Fruit fly (Drosophila melanogaster): ENCODE results near the gene CG33322.

The CG33322 gene

dm6 chr2L:20805624-20806339 is 10.3 kb downstream of the CG33322 start (continued):
- TF ChIP-seq repo (GFP tag; optimal IDR thresholded peaks at IDR 0.05), result peak; percentile 21
- peak; percentile 94 for TF ChIP-seq otp (GFP tag; IDR thresholded peaks at IDR 0.05)
- peak; percentile 81 for TF ChIP-seq CG11696 (GFP tag; IDR thresholded peaks at IDR 0.05)
- TF ChIP-seq CG33557 (GFP tag; optimal IDR thresholded peaks at IDR 0.05), result peak; percentile 78
- peak; percentile 64 for TF ChIP-seq emc (GFP tag; optimal IDR thresholded peaks at IDR 0.05)
- peak; percentile 87 for TF ChIP-seq CG14860 (GFP tag; IDR thresholded peaks at IDR 0.05; ENCODE audit: partially characterized antibody)
- no peak for TF ChIP-seq Hr39 (optimal IDR thresholded peaks at IDR 0.05)
- peak; percentile 74 for TF ChIP-seq sens-2 (GFP tag; IDR thresholded peaks at IDR 0.05)
- peak; percentile 71 for TF ChIP-seq TFAM (GFP tag; optimal IDR thresholded peaks at IDR 0.05)
- TF ChIP-seq Ets65A (GFP tag), result peak; percentile 96
- peak; percentile 95 for TF ChIP-seq gsb (GFP tag; IDR thresholded peaks at IDR 0.05)
- TF ChIP-seq CG32767 (GFP tag; IDR thresholded peaks at IDR 0.05), result peak; percentile 95
- no peak for TF ChIP-seq btn (GFP tag; optimal IDR thresholded peaks at IDR 0.05)
- peak; percentile 94 for TF ChIP-seq CG12299 (tag; optimal IDR thresholded peaks at IDR 0.05)
- peak; percentile 95 for TF ChIP-seq Chrac-16 (GFP tag; optimal IDR thresholded peaks at IDR 0.05)
- TF ChIP-seq tgo (GFP tag; IDR thresholded peaks at IDR 0.05), result peak; percentile 94
- TF ChIP-seq CG3407 (GFP tag; optimal IDR thresholded peaks at IDR 0.05), result peak; percentile 91
- peak; percentile 73 for TF ChIP-seq aop (GFP tag; IDR thresholded peaks at IDR 0.05)
- peak; percentile 84 for TF ChIP-seq CG6654 (GFP tag; optimal IDR thresholded peaks at IDR 0.05)
- TF ChIP-seq CG6175 (GFP tag; IDR thresholded peaks at IDR 0.05), result peak; percentile 86
- TF ChIP-seq YL-1 (GFP tag; optimal IDR thresholded peaks at IDR 0.05), result peak; percentile 62
- peak; percentile 93 for TF ChIP-seq ranshi (GFP tag; IDR thresholded peaks at IDR 0.05)
- peak; percentile 94 for TF ChIP-seq CG1602 (GFP tag; optimal IDR thresholded peaks at IDR 0.05)
- TF ChIP-seq eve (GFP tag; optimal IDR thresholded peaks at IDR 0.05), result peak in 1 of 2 experiments; percentile 96
- peak; percentile 92 for TF ChIP-seq CG9437 (GFP tag; optimal IDR thresholded peaks at IDR 0.05)
- TF ChIP-seq lov (optimal IDR thresholded peaks at IDR 0.05), result no peak
- TF ChIP-seq lov (GFP tag; IDR thresholded peaks at IDR 0.05), result peak; percentile 91
- peak; percentile 97 for TF ChIP-seq dmrt99B (tag; optimal IDR thresholded peaks at IDR 0.05)
- TF ChIP-seq CG42726 (GFP tag; IDR thresholded peaks at IDR 0.05; ENCODE audit: partially characterized antibody), result no peak
- peak; percentile 80 for TF ChIP-seq CG16863 (GFP tag; optimal IDR thresholded peaks at IDR 0.05)
- peak; percentile 92 for TF ChIP-seq CG6272 (GFP tag; IDR thresholded peaks at IDR 0.05)
- peak; percentile 69; the same call in 1 of the 2 replicates for TF ChIP-seq CG4360 (GFP tag; IDR thresholded peaks at IDR 0.05)
- TF ChIP-seq Mrtf (GFP tag; IDR thresholded peaks at IDR 0.05), result peak; percentile 90
- TF ChIP-seq yki (optimal IDR thresholded peaks at IDR 0.05), result no peak
- peak; percentile 92 for TF ChIP-seq CG14710 (tag; optimal IDR thresholded peaks at IDR 0.05)
- peak; percentile 89 for TF ChIP-seq CG31388 (GFP tag; optimal IDR thresholded peaks at IDR 0.05)
- peak; percentile 92 for TF ChIP-seq ken (GFP tag; IDR thresholded peaks at IDR 0.05)
- peak; percentile 95 for TF ChIP-seq tap (tag; optimal IDR thresholded peaks at IDR 0.05)
- TF ChIP-seq bowl (GFP tag; IDR thresholded peaks at IDR 0.05), result peak; percentile 89
- peak; percentile 86 for TF ChIP-seq Jarid2 (GFP tag; optimal IDR thresholded peaks at IDR 0.05)
- peak; percentile 97 for TF ChIP-seq CG2678 (tag; optimal IDR thresholded peaks at IDR 0.05)
- no peak for TF ChIP-seq zen2 (GFP tag; IDR thresholded peaks at IDR 0.05; ENCODE audit: partially characterized antibody)
- TF ChIP-seq NC2β (GFP tag; optimal IDR thresholded peaks at IDR 0.05), result peak; percentile 78
- peak; percentile 95 for TF ChIP-seq CG17328 (GFP tag; IDR thresholded peaks at IDR 0.05)
- no peak for TF ChIP-seq zf30C (GFP tag; optimal IDR thresholded peaks at IDR 0.05)
- peak; percentile 91 for TF ChIP-seq CG10959 (GFP tag; IDR thresholded peaks at IDR 0.05)
- peak; percentile 94 for TF ChIP-seq Hand (GFP tag; optimal IDR thresholded peaks at IDR 0.05)
- peak; percentile 84 for TF ChIP-seq CG3065 (GFP tag; optimal IDR thresholded peaks at IDR 0.05)
- TF ChIP-seq Rx (GFP tag; IDR thresholded peaks at IDR 0.05), result peak; percentile 89
- no peak for TF ChIP-seq cg (GFP tag; optimal IDR thresholded peaks at IDR 0.05)
- peak; percentile 87 for TF ChIP-seq CG18011 (GFP tag; optimal IDR thresholded peaks at IDR 0.05)

Data from whole organism, embryonic.